Worm (Caenorhabditis elegans): Measurements from ENCODE around the gene C46C2.3.

The C46C2.3 gene

ce11 chrIV:9224825-9225224 is at the start of gene C46C2.3:
Gene C46C2.3, plus strand, starts transcription at chrIV:9225125.
- TF ChIP-seq sptf-2 (GFP tag; optimal IDR thresholded peaks at IDR 0.05) (no peak), ceh-40 (GFP tag; IDR thresholded peaks at IDR 0.05) (no peak), lin-54 (GFP tag; optimal IDR thresholded peaks at IDR 0.05) (no peak), repo-1 (tag; optimal IDR thresholded peaks at IDR 0.05) (no peak), snpc-3.4 (tag; optimal IDR thresholded peaks at IDR 0.05) (no peak), F37B4.10 (GFP tag; IDR thresholded peaks at IDR 0.05) (no peak), K12H6.12 (tag; optimal IDR thresholded peaks at IDR 0.05) (no peak), F23B12.7 (tag; optimal IDR thresholded peaks at IDR 0.05; ENCODE audit: insufficient read depth) (no peak), Y95B8A.8 (GFP tag; IDR thresholded peaks at IDR 0.05) (no peak), B0019.2 (GFP tag; conservative IDR thresholded peaks at IDR 0.05) (no peak), Y53F4B.3 (GFP tag; IDR thresholded peaks at IDR 0.05) (no peak), F10E7.11 (tag; optimal IDR thresholded peaks at IDR 0.05) (no peak), F57A8.1 (GFP tag; optimal IDR thresholded peaks at IDR 0.05) (no peak), hmg-20 (GFP tag; IDR thresholded peaks at IDR 0.05) (no peak), lsy-27 (tag; optimal IDR thresholded peaks at IDR 0.05; ENCODE audit: borderline replicate concordance, insufficient read depth) (no peak), F22D6.2 (tag; optimal IDR thresholded peaks at IDR 0.05) (no peak), ceh-79 (tag; optimal IDR thresholded peaks at IDR 0.05) (no peak), nfya-1 (tag; optimal IDR thresholded peaks at IDR 0.05; ENCODE audit: borderline replicate concordance, insufficient read depth) (no peak)

- TF ChIP-seq Y56A3A.18 (GFP tag; IDR thresholded peaks at IDR 0.05) (no peak), nhr-179 (tag; optimal IDR thresholded peaks at IDR 0.05) (no peak), C17E4.6 (GFP tag; IDR thresholded peaks at IDR 0.05) (no peak), C06A6.2 (GFP tag; conservative IDR thresholded peaks at IDR 0.05) (no peak), attf-5 (GFP tag; optimal IDR thresholded peaks at IDR 0.05) (no peak), unc-130 (GFP tag; optimal IDR thresholded peaks at IDR 0.05) (no peak), mxl-1 (tag; optimal IDR thresholded peaks at IDR 0.05) (no peak)
These were observed 40.4 kb upstream of the C46C2.3 start, which contains the start of gene C07C7.1 for ce11 chrIV:9184547-9184946. Gene C07C7.1, plus strand, starts transcription at chrIV:9184847.

ce11 chrIV:9191183-9191582 is 33.7 kb upstream of the C46C2.3 start:
- TF ChIP-seq Y79H2A.3 (GFP tag; conservative IDR thresholded peaks at IDR 0.05) (0 out of 2 replicates have a peak, but pooled peaks have one; percentile 27), unc-62 (GFP tag; optimal IDR thresholded peaks at IDR 0.05) (no peak), him-1 (tag; optimal IDR thresholded peaks at IDR 0.05) (peak; percentile 89), let-607 (tag; optimal IDR thresholded peaks at IDR 0.05) (peak in 1 of 2 experiments; percentile 46), B0261.1 (tag; optimal IDR thresholded peaks at IDR 0.05) (peak; percentile 86), mxl-1 (tag; optimal IDR thresholded peaks at IDR 0.05) (peak; percentile 79), aptf-2 (GFP tag; conservative IDR thresholded peaks at IDR 0.05) (0 out of 2 replicates have a peak, but pooled peaks have one; percentile 36), ztf-26 (tag; optimal IDR thresholded peaks at IDR 0.05) (peak; percentile 27), F22D6.2 (tag; optimal IDR thresholded peaks at IDR 0.05) (peak; percentile 33), F37B4.10 (GFP tag; IDR thresholded peaks at IDR 0.05) (no peak), cebp-1 (GFP tag; IDR thresholded peaks at IDR 0.05) (peak; percentile 52; the same call in 1 of the 2 replicates), cebp-1 (tag; optimal IDR thresholded peaks at IDR 0.05) (no peak), F55B11.4 (tag; optimal IDR thresholded peaks at IDR 0.05; ENCODE audit: borderline replicate concordance, insufficient read depth) (no peak), unc-130 (GFP tag; optimal IDR thresholded peaks at IDR 0.05) (peak; percentile 48), die-1 (tag; optimal IDR thresholded peaks at IDR 0.05) (peak; percentile 84), somi-1 (GFP tag; optimal IDR thresholded peaks at IDR 0.05) (no peak), bed-2 (GFP tag; IDR thresholded peaks at IDR 0.05) (peak; percentile 67; the same call in 1 of the 2 replicates), madf-6 (GFP tag; IDR thresholded peaks at IDR 0.05) (no peak), ztf-28 (GFP tag; IDR thresholded peaks at IDR 0.05) (0 out of 2 replicates have a peak, but pooled peaks have one; percentile 62), F23B12.7 (tag; optimal IDR thresholded peaks at IDR 0.05; ENCODE audit: insufficient read depth) (peak; percentile 89), lin-26 (GFP tag; IDR thresholded peaks at IDR 0.05) (no peak), snpc-1.3 (tag; optimal IDR thresholded peaks at IDR 0.05; ENCODE audit: insufficient read depth) (peak; percentile 80), ceh-58 (GFP tag; IDR thresholded peaks at IDR 0.05) (no peak), C06A6.2 (GFP tag; conservative IDR thresholded peaks at IDR 0.05) (0 out of 2 replicates have a peak, but pooled peaks have one; percentile 32), ceh-91 (GFP tag; IDR thresholded peaks at IDR 0.05) (no peak), hlh-12 (tag; optimal IDR thresholded peaks at IDR 0.05) (peak; percentile 75)

All from whole organism, young adult.